Fruit fly (Drosophila melanogaster): Measurements from ENCODE around the gene Osi21.

Gene Osi21

DNA sequence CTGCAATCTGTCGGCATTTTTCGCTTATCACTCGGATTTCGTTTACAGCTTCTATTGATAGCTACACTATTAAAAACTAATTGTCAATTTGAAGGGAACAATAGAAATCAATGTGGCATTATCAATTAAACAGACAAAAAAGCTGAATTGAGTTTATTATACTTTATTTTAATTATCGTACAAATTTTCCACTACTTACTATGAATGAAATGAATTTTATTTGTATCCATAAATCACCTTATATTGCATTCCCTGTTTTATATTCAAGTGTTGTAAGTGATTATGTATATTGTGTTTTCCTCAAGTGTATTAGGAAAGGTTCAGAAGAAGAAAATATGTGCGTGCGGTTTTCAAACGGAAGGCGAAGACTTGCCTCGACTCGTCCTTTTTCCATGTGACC, 41.6 kb downstream of the Osi21 start:
- no peak for TF ChIP-seq kay (GFP tag; ENCODE audit: borderline replicate concordance)

dm6 chr2L:11236364-11236763, 49.1 kb downstream of the Osi21 start:
- TF ChIP-seq ovo (GFP tag; optimal IDR thresholded peaks at IDR 0.05) (no peak), cic (GFP tag; optimal IDR thresholded peaks at IDR 0.05) (no peak), Hr96 (GFP tag; optimal IDR thresholded peaks at IDR 0.05) (no peak), CG11617 (GFP tag; optimal IDR thresholded peaks at IDR 0.05) (no peak), CG5204 (GFP tag; optimal IDR thresholded peaks at IDR 0.05) (no peak)

- no peak for TF ChIP-seq CG7101 (tag; optimal IDR thresholded peaks at IDR 0.05)
- no peak for TF ChIP-seq Clk (GFP tag; optimal IDR thresholded peaks at IDR 0.05)
- TF ChIP-seq toe (GFP tag; optimal IDR thresholded peaks at IDR 0.05), result no peak
- no peak for TF ChIP-seq CG12768 (GFP tag; optimal IDR thresholded peaks at IDR 0.05)
- TF ChIP-seq CG11617 (GFP tag; optimal IDR thresholded peaks at IDR 0.05), result no peak
- TF ChIP-seq pad (GFP tag; optimal IDR thresholded peaks at IDR 0.05), result no peak
- no peak for TF ChIP-seq CG7045 (GFP tag; optimal IDR thresholded peaks at IDR 0.05)
- no peak for TF ChIP-seq Crg-1 (GFP tag; optimal IDR thresholded peaks at IDR 0.05)
- no peak for TF ChIP-seq ovo (GFP tag; optimal IDR thresholded peaks at IDR 0.05)
- no peak for TF ChIP-seq CG33017 (tag; optimal IDR thresholded peaks at IDR 0.05)
- no peak for TF ChIP-seq CG5204 (GFP tag; optimal IDR thresholded peaks at IDR 0.05)
- TF ChIP-seq tj (GFP tag; optimal IDR thresholded peaks at IDR 0.05), result no peak
- no peak for TF ChIP-seq bab1 (GFP tag; optimal IDR thresholded peaks at IDR 0.05)
- no peak for TF ChIP-seq CG1620 (GFP tag; optimal IDR thresholded peaks at IDR 0.05)
Observed at dm6 chr2L:11235534-11235933, 50.0 kb downstream of the Osi21 start.

Data from whole organism, adult.